In genomic region chr2L:5403552-5404330, dm6 we compare ENCODE assay signal across 1 fruit fly cellular context.
TF ChIP-seq lines count a peak whose summit lies in the region.

H15 (plus strand) TSS chr2L:5404280.

TF ChIP-seq in whole organism, embryonic, 481 proteins besides CTCF, POLR2A, EP300 and RAD21 (continued from another document and continues in another):
- TF ChIP-seq fd96Cb (tag; optimal IDR thresholded peaks at IDR 0.05; lab: Kevin White, UChicago) (no peak), nerfin-2 (GFP tag; IDR thresholded peaks at IDR 0.05; lab: Robert Waterston, UW; ENCODE audit: partially characterized antibody) (peak; percentile 75), Fer1 (GFP tag; optimal IDR thresholded peaks at IDR 0.05; lab: Kevin White, UChicago) (no peak), pnt (GFP tag; optimal IDR thresholded peaks at IDR 0.05; lab: Kevin White, UChicago) (no peak), CG13775 (GFP tag; optimal IDR thresholded peaks at IDR 0.05; lab: Kevin White, UChicago) (no peak), CG14860 (GFP tag; IDR thresholded peaks at IDR 0.05; lab: Robert Waterston, UW; ENCODE audit: partially characterized antibody) (no peak), Lim3 (GFP tag; IDR thresholded peaks at IDR 0.05; lab: Robert Waterston, UW) (no peak), Dad (GFP tag; optimal IDR thresholded peaks at IDR 0.05; lab: Kevin White, UChicago) (no peak), E2f2 (GFP tag; IDR thresholded peaks at IDR 0.05; lab: Robert Waterston, UW) (no peak), prd (optimal IDR thresholded peaks at IDR 0.05; lab: Kevin White, UChicago) (no peak), prd (GFP tag; IDR thresholded peaks at IDR 0.05; lab: Robert Waterston, UW) (no peak), repo (GFP tag; optimal IDR thresholded peaks at IDR 0.05; lab: Kevin White, UChicago) (no peak), CG10431 (GFP tag; optimal IDR thresholded peaks at IDR 0.05; lab: Kevin White, UChicago) (no peak), CG4707 (GFP tag; optimal IDR thresholded peaks at IDR 0.05; lab: Kevin White, UChicago) (no peak), twi (tag; optimal IDR thresholded peaks at IDR 0.05; lab: Kevin White, UChicago) (peak; percentile 48), Meics (GFP tag; optimal IDR thresholded peaks at IDR 0.05; lab: Kevin White, UChicago) (no peak), hb (GFP tag; IDR thresholded peaks at IDR 0.05; lab: Robert Waterston, UW; ENCODE audit: partially characterized antibody) (no peak), zfh1 (GFP tag; IDR thresholded peaks at IDR 0.05; lab: Robert Waterston, UW) (no peak), h (optimal IDR thresholded peaks at IDR 0.05; lab: Kevin White, UChicago) (no peak), CG2202 (tag; optimal IDR thresholded peaks at IDR 0.05; lab: Kevin White, UChicago) (no peak), gsb-n (tag; optimal IDR thresholded peaks at IDR 0.05; lab: Kevin White, UChicago) (peak; percentile 39), Dll (GFP tag; IDR thresholded peaks at IDR 0.05; lab: Robert Waterston, UW; ENCODE audit: partially characterized antibody) (no peak), Hr78 (GFP tag; optimal IDR thresholded peaks at IDR 0.05; lab: Kevin White, UChicago) (no peak), ATbp (GFP tag; optimal IDR thresholded peaks at IDR 0.05; lab: Kevin White, UChicago) (no peak), Dfd (GFP tag; optimal IDR thresholded peaks at IDR 0.05; lab: Kevin White, UChicago) (no peak), eyg (GFP tag; optimal IDR thresholded peaks at IDR 0.05; lab: Kevin White, UChicago) (no peak), otp (GFP tag; IDR thresholded peaks at IDR 0.05; lab: Robert Waterston, UW) (no peak), CoRest (tag; optimal IDR thresholded peaks at IDR 0.05; lab: Kevin White, UChicago) (peak; percentile 78), kni (GFP tag; optimal IDR thresholded peaks at IDR 0.05; lab: Kevin White, UChicago) (peak; percentile 93), D19A (tag; optimal IDR thresholded peaks at IDR 0.05; lab: Kevin White, UChicago) (no peak), CG12391 (tag; optimal IDR thresholded peaks at IDR 0.05; lab: Kevin White, UChicago) (no peak), pros (GFP tag; optimal IDR thresholded peaks at IDR 0.05; lab: Kevin White, UChicago) (peak; percentile 85), B-H1 (GFP tag; IDR thresholded peaks at IDR 0.05; lab: Robert Waterston, UW) (no peak), CG15601 (tag; optimal IDR thresholded peaks at IDR 0.05; lab: Kevin White, UChicago) (no peak), bcd (GFP tag; optimal IDR thresholded peaks at IDR 0.05; lab: Kevin White, UChicago) (no peak), Kr (GFP tag; optimal IDR thresholded peaks at IDR 0.05; lab: Kevin White, UChicago) (no peak), H2.0 (GFP tag; IDR thresholded peaks at IDR 0.05; lab: Robert Waterston, UW) (no peak), toy (GFP tag; IDR thresholded peaks at IDR 0.05; lab: Robert Waterston, UW) (no peak), CG17328 (GFP tag; IDR thresholded peaks at IDR 0.05; lab: Robert Waterston, UW) (no peak), CG17612 (GFP tag; IDR thresholded peaks at IDR 0.05; lab: Robert Waterston, UW) (no peak), vvl (GFP tag; IDR thresholded peaks at IDR 0.05; lab: Robert Waterston, UW) (peak; percentile 88), cg (GFP tag; optimal IDR thresholded peaks at IDR 0.05; lab: Kevin White, UChicago) (peak; percentile 70), CG8765 (GFP tag; IDR thresholded peaks at IDR 0.05; lab: Robert Waterston, UW) (no peak), zen (tag; optimal IDR thresholded peaks at IDR 0.05; lab: Kevin White, UChicago) (peak; percentile 86), inv (GFP tag; IDR thresholded peaks at IDR 0.05; lab: Robert Waterston, UW; ENCODE audit: partially characterized antibody) (peak; percentile 56; the same call in 1 of the 2 replicates), CG6791 (GFP tag; IDR thresholded peaks at IDR 0.05; lab: Robert Waterston, UW; ENCODE audit: partially characterized antibody) (peak; percentile 16; the same call in 1 of the 3 replicates), sr (GFP tag; IDR thresholded peaks at IDR 0.05; lab: Robert Waterston, UW) (no peak), kay (GFP tag; optimal IDR thresholded peaks at IDR 0.05; lab: Kevin White, UChicago) (peak; percentile 5), ftz-f1 (GFP tag; optimal IDR thresholded peaks at IDR 0.05; lab: Kevin White, UChicago) (peak; percentile 5), Myb (GFP tag; optimal IDR thresholded peaks at IDR 0.05; lab: Kevin White, UChicago) (no peak), schlank (tag; optimal IDR thresholded peaks at IDR 0.05; lab: Kevin White, UChicago) (no peak), knrl (GFP tag; IDR thresholded peaks at IDR 0.05; lab: Robert Waterston, UW; ENCODE audit: partially characterized antibody) (peak; percentile 23; the same call in 1 of the 3 replicates), YL-1 (GFP tag; optimal IDR thresholded peaks at IDR 0.05; lab: Kevin White, UChicago) (no peak), odd (GFP tag; optimal IDR thresholded peaks at IDR 0.05; lab: Kevin White, UChicago) (no peak), Hmr (GFP tag; optimal IDR thresholded peaks at IDR 0.05; lab: Kevin White, UChicago) (no peak), sim (GFP tag; IDR thresholded peaks at IDR 0.05; lab: Robert Waterston, UW) (no peak), Hr3 (GFP tag; optimal IDR thresholded peaks at IDR 0.05; lab: Kevin White, UChicago) (no peak), Aef1 (GFP tag; IDR thresholded peaks at IDR 0.05; lab: Robert Waterston, UW) (peak; percentile 76), CG2875 (GFP tag; optimal IDR thresholded peaks at IDR 0.05; lab: Kevin White, UChicago) (no peak), CG16863 (GFP tag; optimal IDR thresholded peaks at IDR 0.05; lab: Kevin White, UChicago) (no peak), Drgx (GFP tag; IDR thresholded peaks at IDR 0.05; lab: Robert Waterston, UW) (no peak), oc (tag; optimal IDR thresholded peaks at IDR 0.05; lab: Kevin White, UChicago) (peak; percentile 75), Dip2 (GFP tag; IDR thresholded peaks at IDR 0.05; lab: Robert Waterston, UW) (no peak), emc (GFP tag; optimal IDR thresholded peaks at IDR 0.05; lab: Kevin White, UChicago) (no peak), disco-r (GFP tag; optimal IDR thresholded peaks at IDR 0.05; lab: Kevin White, UChicago) (peak; percentile 37), CG1602 (GFP tag; optimal IDR thresholded peaks at IDR 0.05; lab: Kevin White, UChicago) (no peak), Dbx (GFP tag; IDR thresholded peaks at IDR 0.05; lab: Robert Waterston, UW) (no peak), CG7745 (tag; optimal IDR thresholded peaks at IDR 0.05; lab: Kevin White, UChicago) (no peak), run (tag; optimal IDR thresholded peaks at IDR 0.05; lab: Kevin White, UChicago) (peak; percentile 42), Atf3 (GFP tag; optimal IDR thresholded peaks at IDR 0.05; lab: Kevin White, UChicago) (no peak), klu (GFP tag; IDR thresholded peaks at IDR 0.05; lab: Robert Waterston, UW) (no peak), cad (GFP tag; optimal IDR thresholded peaks at IDR 0.05; lab: Kevin White, UChicago) (peak; percentile 85), ind (GFP tag; optimal IDR thresholded peaks at IDR 0.05; lab: Kevin White, UChicago) (no peak), trem (tag; optimal IDR thresholded peaks at IDR 0.05; lab: Kevin White, UChicago) (peak; percentile 5), CG2120 (GFP tag; optimal IDR thresholded peaks at IDR 0.05; lab: Kevin White, UChicago) (no peak), shn (GFP tag; optimal IDR thresholded peaks at IDR 0.05; lab: Kevin White, UChicago) (no peak), lilli (GFP tag; optimal IDR thresholded peaks at IDR 0.05; lab: Kevin White, UChicago) (no peak), org-1 (GFP tag; optimal IDR thresholded peaks at IDR 0.05; lab: Kevin White, UChicago) (no peak), CG18764 (GFP tag; optimal IDR thresholded peaks at IDR 0.05; lab: Kevin White, UChicago) (no peak), Ada2b (GFP tag; IDR thresholded peaks at IDR 0.05; lab: Robert Waterston, UW) (no peak), slou (GFP tag; optimal IDR thresholded peaks at IDR 0.05; lab: Kevin White, UChicago) (no peak), luna (GFP tag; optimal IDR thresholded peaks at IDR 0.05; lab: Kevin White, UChicago) (no peak), CG10959 (GFP tag; IDR thresholded peaks at IDR 0.05; lab: Robert Waterston, UW) (no peak), Stat92E (GFP tag; optimal IDR thresholded peaks at IDR 0.05; lab: Kevin White, UChicago) (no peak), CG10462 (GFP tag; optimal IDR thresholded peaks at IDR 0.05; lab: Kevin White, UChicago) (no peak), CG12155 (GFP tag; optimal IDR thresholded peaks at IDR 0.05; lab: Kevin White, UChicago) (no peak), Usf (GFP tag; optimal IDR thresholded peaks at IDR 0.05; lab: Kevin White, UChicago) (no peak), Abd-B (GFP tag; optimal IDR thresholded peaks at IDR 0.05; lab: Kevin White, UChicago) (peak; percentile 38), CG14050 (GFP tag; IDR thresholded peaks at IDR 0.05; lab: Robert Waterston, UW) (no peak), bab2 (GFP tag; optimal IDR thresholded peaks at IDR 0.05; lab: Kevin White, UChicago) (no peak), lab (GFP tag; optimal IDR thresholded peaks at IDR 0.05; lab: Kevin White, UChicago) (no peak), chif (GFP tag; optimal IDR thresholded peaks at IDR 0.05; lab: Kevin White, UChicago) (no peak), zen2 (GFP tag; IDR thresholded peaks at IDR 0.05; lab: Robert Waterston, UW; ENCODE audit: partially characterized antibody) (no peak), sisA (GFP tag; IDR thresholded peaks at IDR 0.05; lab: Robert Waterston, UW) (no peak), Hr51 (GFP tag; optimal IDR thresholded peaks at IDR 0.05; lab: Kevin White, UChicago) (no peak), Oaz (GFP tag; IDR thresholded peaks at IDR 0.05; lab: Robert Waterston, UW) (no peak), ttk (GFP tag; IDR thresholded peaks at IDR 0.05; lab: Robert Waterston, UW) (no peak), dan (GFP tag; IDR thresholded peaks at IDR 0.05; lab: Robert Waterston, UW) (no peak), CG3163 (GFP tag; optimal IDR thresholded peaks at IDR 0.05; lab: Kevin White, UChicago) (no peak), maf-S (GFP tag; optimal IDR thresholded peaks at IDR 0.05; lab: Kevin White, UChicago) (no peak), ase (GFP tag; IDR thresholded peaks at IDR 0.05; lab: Robert Waterston, UW) (no peak), Mad (GFP tag; optimal IDR thresholded peaks at IDR 0.05; lab: Kevin White, UChicago) (no peak), nau (GFP tag; optimal IDR thresholded peaks at IDR 0.05; lab: Kevin White, UChicago) (peak; percentile 9), CG1024 (GFP tag; IDR thresholded peaks at IDR 0.05; lab: Robert Waterston, UW) (no peak), CG9932 (GFP tag; IDR thresholded peaks at IDR 0.05; lab: Robert Waterston, UW) (no peak), tin (GFP tag; optimal IDR thresholded peaks at IDR 0.05; lab: Kevin White, UChicago) (no peak), esg (GFP tag; conservative IDR thresholded peaks at IDR 0.05; lab: Robert Waterston, UW) (no peak), trh (GFP tag; optimal IDR thresholded peaks at IDR 0.05; lab: Kevin White, UChicago) (no peak), salm (tag; optimal IDR thresholded peaks at IDR 0.05; lab: Kevin White, UChicago) (peak; percentile 54), lmd (GFP tag; IDR thresholded peaks at IDR 0.05; lab: Robert Waterston, UW) (no peak), CG18476 (GFP tag; optimal IDR thresholded peaks at IDR 0.05; lab: Kevin White, UChicago) (no peak), CG9215 (GFP tag; IDR thresholded peaks at IDR 0.05; lab: Robert Waterston, UW) (no peak), CG3995 (GFP tag; optimal IDR thresholded peaks at IDR 0.05; lab: Kevin White, UChicago) (no peak), Max (GFP tag; optimal IDR thresholded peaks at IDR 0.05; lab: Kevin White, UChicago) (no peak), Blimp-1 (GFP tag; optimal IDR thresholded peaks at IDR 0.05; lab: Kevin White, UChicago) (no peak), fru (optimal IDR thresholded peaks at IDR 0.05; lab: Kevin White, UChicago) (no peak), dysf (GFP tag; IDR thresholded peaks at IDR 0.05; lab: Robert Waterston, UW) (no peak), Neu2 (GFP tag; optimal IDR thresholded peaks at IDR 0.05; lab: Kevin White, UChicago; ENCODE audit: borderline replicate concordance) (no peak), hkb (optimal IDR thresholded peaks at IDR 0.05; lab: Kevin White, UChicago) (peak; percentile 85), hkb (GFP tag; IDR thresholded peaks at IDR 0.05; lab: Robert Waterston, UW) (no peak), Xbp1 (GFP tag; optimal IDR thresholded peaks at IDR 0.05; lab: Kevin White, UChicago) (no peak), CG14441 (GFP tag; IDR thresholded peaks at IDR 0.05; lab: Robert Waterston, UW) (no peak), phol (tag; optimal IDR thresholded peaks at IDR 0.05; lab: Kevin White, UChicago) (peak; percentile 82), ap (GFP tag; IDR thresholded peaks at IDR 0.05; lab: Robert Waterston, UW) (no peak), CG9817 (tag; optimal IDR thresholded peaks at IDR 0.05; lab: Kevin White, UChicago) (no peak), Hand (GFP tag; optimal IDR thresholded peaks at IDR 0.05; lab: Kevin White, UChicago) (no peak), CG6254 (GFP tag; optimal IDR thresholded peaks at IDR 0.05; lab: Kevin White, UChicago) (no peak), jing (GFP tag; optimal IDR thresholded peaks at IDR 0.05; lab: Kevin White, UChicago) (no peak), ranshi (GFP tag; IDR thresholded peaks at IDR 0.05; lab: Robert Waterston, UW) (no peak), CG9609 (GFP tag; optimal IDR thresholded peaks at IDR 0.05; lab: Kevin White, UChicago) (no peak), CG34224 (GFP tag; IDR thresholded peaks at IDR 0.05; lab: Robert Waterston, UW; ENCODE audit: partially characterized antibody) (peak; percentile 49; the same call in 2 of the 3 replicates), CG7786 (GFP tag; optimal IDR thresholded peaks at IDR 0.05; lab: Kevin White, UChicago) (no peak), CG10979 (tag; optimal IDR thresholded peaks at IDR 0.05; lab: Kevin White, UChicago) (no peak), CG7556 (GFP tag; optimal IDR thresholded peaks at IDR 0.05; lab: Kevin White, UChicago) (no peak), Sox100B (GFP tag; optimal IDR thresholded peaks at IDR 0.05; lab: Kevin White, UChicago) (no peak), CG3281 (GFP tag; optimal IDR thresholded peaks at IDR 0.05; lab: Kevin White, UChicago) (no peak), D (optimal IDR thresholded peaks at IDR 0.05; lab: Kevin White, UChicago) (peak; percentile 99), D (GFP tag; optimal IDR thresholded peaks at IDR 0.05; lab: Kevin White, UChicago) (peak; percentile 71), CG15696 (tag; optimal IDR thresholded peaks at IDR 0.05; lab: Kevin White, UChicago) (no peak), insv (GFP tag; optimal IDR thresholded peaks at IDR 0.05; lab: Kevin White, UChicago) (peak; percentile 99)
